Fruit fly (Drosophila melanogaster) whole organism, pupa: Measurements from ENCODE around the gene CG8319.
A peak's percentile ranks its signal among the peaks of the same experiment; 100 is the strongest.

Experiments
- CG10348 ChIP-seq: fragments of 200-800 bp; sonication (Bioruptor generic); IDR thresholded peaks from 2 replicates; pipeline ENCODE4 v1.3.6; 2022; ENCODE audit warnings: missing biosample characterization, missing genetic modification characterization
- CG12605 ChIP-seq: fragments of 200-800 bp; sonication (Bioruptor generic); IDR thresholded peaks from 2 replicates; pipeline ENCODE4 v1.3.6; 2022; ENCODE audit warnings: missing biosample characterization, missing genetic modification characterization
- CG13204 ChIP-seq: fragments of 200-800 bp; sonication (Bioruptor generic); optimal IDR thresholded peaks from 2 replicates; lab custom pipeline; 2018; ENCODE audit warnings: missing biosample characterization, mild to moderate bottlenecking, missing genetic modification characterization, moderate library complexity
- CG14655 ChIP-seq: fragments of 200-800 bp; sonication (Bioruptor generic); optimal IDR thresholded peaks from 3 replicates; lab custom pipeline; 2017; ENCODE audit warnings: mild to moderate bottlenecking, missing biosample characterization, missing genetic modification reagents, missing genetic modification characterization
- CG15710 ChIP-seq: fragments of 200-800 bp; sonication (Bioruptor generic); optimal IDR thresholded peaks from 2 replicates; lab custom pipeline; 2018; ENCODE audit warnings: missing biosample characterization, mild to moderate bottlenecking, missing genetic modification characterization, moderate library complexity
- CG17806 ChIP-seq: fragments of 200-800 bp; sonication (Bioruptor generic); optimal IDR thresholded peaks from 2 replicates; lab custom pipeline; 2018; ENCODE audit warnings: missing biosample characterization, mild to moderate bottlenecking, missing genetic modification characterization, moderate library complexity
- CG32121 ChIP-seq: fragments of 200-800 bp; sonication (Bioruptor generic); IDR thresholded peaks from 2 replicates; pipeline ENCODE4 v1.3.6; 2022; ENCODE audit warnings: missing biosample characterization, missing genetic modification characterization
- CG34367 ChIP-seq: fragments of 200-800 bp; sonication (Bioruptor generic); optimal IDR thresholded peaks from 2 replicates; lab custom pipeline; 2018; ENCODE audit warnings: missing biosample characterization, mild to moderate bottlenecking, missing genetic modification characterization
- CG4496 ChIP-seq: fragments of 200-800 bp; sonication (Bioruptor generic); IDR thresholded peaks from 3 replicates; pipeline ENCODE4 v1.3.6; 2022; ENCODE audit warnings: missing biosample characterization, missing genetic modification characterization
- CG8159 ChIP-seq: fragments of 200-800 bp; sonication (Bioruptor generic); optimal IDR thresholded peaks from 3 replicates; lab custom pipeline; 2018; ENCODE audit warnings: missing biosample characterization, mild to moderate bottlenecking, missing genetic modification characterization, moderate library complexity
- CG8301 ChIP-seq: fragments of 200-800 bp; sonication (Bioruptor generic); optimal IDR thresholded peaks from 2 replicates; lab custom pipeline; 2018; ENCODE audit warnings: missing biosample characterization, mild to moderate bottlenecking, missing genetic modification characterization
- CG9948 ChIP-seq: fragments of 200-800 bp; sonication (Bioruptor generic); optimal IDR thresholded peaks from 2 replicates; lab custom pipeline; 2018; ENCODE audit warnings: missing biosample characterization, mild to moderate bottlenecking, missing genetic modification characterization, moderate library complexity
- D1 ChIP-seq: fragments of 200-800 bp; sonication (Bioruptor generic); optimal IDR thresholded peaks from 2 replicates; lab custom pipeline; 2018; ENCODE audit warnings: missing biosample characterization, mild to moderate bottlenecking, missing genetic modification characterization, moderate library complexity
- EcR ChIP-seq: fragments of 200-800 bp; sonication (Bioruptor generic); optimal IDR thresholded peaks from 3 replicates; lab custom pipeline; 2019; ENCODE audit warnings: missing biosample characterization, missing genetic modification characterization, mild to moderate bottlenecking, moderate library complexity, missing genetic modification reagents
- Ets98B ChIP-seq: fragments of 200-800 bp; sonication (Bioruptor generic); IDR thresholded peaks from 2 replicates; pipeline ENCODE4 v1.3.6; 2022; ENCODE audit warnings: missing biosample characterization, missing genetic modification characterization
- Pif1A ChIP-seq: fragments of 200-800 bp; sonication (Bioruptor generic); optimal IDR thresholded peaks from 3 replicates; lab custom pipeline; 2016; ENCODE audit warnings: missing biosample characterization, missing genetic modification characterization
- Pif1B ChIP-seq: fragments of 200-800 bp; sonication (Bioruptor generic); optimal IDR thresholded peaks from 3 replicates; lab custom pipeline; 2016; ENCODE audit warnings: missing biosample characterization, missing genetic modification characterization
- Snoo ChIP-seq: fragments of 200-800 bp; sonication (Bioruptor generic); optimal IDR thresholded peaks from 3 replicates; lab custom pipeline; 2017; ENCODE audit warnings: missing biosample characterization, mild to moderate bottlenecking, missing genetic modification characterization, inconsistent platforms
- fd96Ca ChIP-seq: fragments of 200-800 bp; sonication (Bioruptor generic); IDR thresholded peaks from 3 replicates; pipeline ENCODE4 v1.3.6; 2022; ENCODE audit warnings: missing biosample characterization, missing genetic modification characterization
- gl ChIP-seq: fragments of 200-800 bp; sonication (Bioruptor generic); optimal IDR thresholded peaks from 2 replicates; lab custom pipeline; 2018; ENCODE audit warnings: missing biosample characterization, mild to moderate bottlenecking, missing genetic modification characterization
- rn ChIP-seq: fragments of 200-800 bp; sonication (Bioruptor generic); IDR thresholded peaks from 2 replicates; pipeline ENCODE4 v1.3.6; 2022; ENCODE audit warnings: missing biosample characterization, missing genetic modification characterization

The CG8319 gene

dm6 chr3R:9601949-9602348 lies 25.2 kb upstream of the CG8319 start:
- TF ChIP-seq CG15710 (tag; lab: Kevin White, UChicago) (peak; percentile 7), CG8159 (no peak)

- no peak for TF ChIP-seq CG34367
- TF ChIP-seq fd96Ca (GFP tag; lab: Robert Waterston, UW): no peak
- TF ChIP-seq CG12605: no peak
- peak; percentile 12 for TF ChIP-seq EcR (GFP tag; lab: Kevin White, UChicago)
- peak; percentile 2 for TF ChIP-seq gl (tag; lab: Kevin White, UChicago)
- no peak for TF ChIP-seq CG8159
- TF ChIP-seq CG4496 (GFP tag; lab: Robert Waterston, UW): no peak
- TF ChIP-seq Pif1B: no peak
- TF ChIP-seq D1: no peak
These were observed 23.8 kb upstream of the CG8319 start for dm6 chr3R:9603022-9603942.

dm6 chr3R:9604445-9605020 lies 22.6 kb upstream of the CG8319 start:
- TF ChIP-seq CG4496 (GFP tag; lab: Robert Waterston, UW) (no peak), gl (tag; lab: Kevin White, UChicago) (no peak), Ets98B (GFP tag; lab: Robert Waterston, UW) (no peak), Pif1A (GFP tag; lab: Kevin White, UChicago) (no peak), Pif1B (no peak), rn (GFP tag; lab: Robert Waterston, UW) (no peak), EcR (GFP tag; lab: Kevin White, UChicago) (no peak), CG9948 (tag; lab: Kevin White, UChicago) (no peak), CG34367 (no peak), CG32121 (GFP tag; lab: Robert Waterston, UW) (no peak), CG14655 (GFP tag; lab: Kevin White, UChicago) (no peak), CG17806 (no peak)

- TF ChIP-seq CG15710 (tag; lab: Kevin White, UChicago): peak; percentile 73
- peak; percentile 71 for TF ChIP-seq CG4496 (GFP tag; lab: Robert Waterston, UW)
- TF ChIP-seq CG8301 (tag; lab: Kevin White, UChicago): peak; percentile 73
- peak; percentile 45; the same call in 1 of the 3 replicates for TF ChIP-seq fd96Ca (GFP tag; lab: Robert Waterston, UW)
- TF ChIP-seq Pif1A (GFP tag; lab: Kevin White, UChicago): peak; percentile 58
- TF ChIP-seq Snoo (tag; lab: Kevin White, UChicago): no peak
- TF ChIP-seq CG34367: peak; percentile 68
- no peak for TF ChIP-seq EcR (GFP tag; lab: Kevin White, UChicago)
- TF ChIP-seq Ets98B (GFP tag; lab: Robert Waterston, UW): no peak
- TF ChIP-seq CG10348: no peak
- TF ChIP-seq D1: peak; percentile 60
- TF ChIP-seq CG8159: peak; percentile 74
- peak; percentile 76 for TF ChIP-seq CG9948 (tag; lab: Kevin White, UChicago)
- TF ChIP-seq Pif1B: peak; percentile 61
- TF ChIP-seq CG13204 (GFP tag; lab: Kevin White, UChicago): peak; percentile 33
- TF ChIP-seq CG12605: peak; percentile 28; the same call in 1 of the 2 replicates
- TF ChIP-seq gl (tag; lab: Kevin White, UChicago): peak; percentile 54
- TF ChIP-seq CG14655 (GFP tag; lab: Kevin White, UChicago): peak; percentile 84
- TF ChIP-seq rn (GFP tag; lab: Robert Waterston, UW): peak; percentile 34; the same call in 1 of the 2 replicates
- TF ChIP-seq CG32121 (GFP tag; lab: Robert Waterston, UW): no peak
- TF ChIP-seq CG17806: peak; percentile 77
These were observed 22.0 kb upstream of the CG8319 start for dm6 chr3R:9605084-9605483.

- TF ChIP-seq EcR (GFP tag; lab: Kevin White, UChicago) (peak; percentile 83), CG32121 (GFP tag; lab: Robert Waterston, UW) (no peak)
These were observed 20.0 kb upstream of the CG8319 start for dm6 chr3R:9606913-9607804.

- TF ChIP-seq fd96Ca (GFP tag; lab: Robert Waterston, UW) (no peak), CG9948 (tag; lab: Kevin White, UChicago) (no peak), CG10348 (no peak), D1 (no peak), gl (tag; lab: Kevin White, UChicago) (no peak), EcR (GFP tag; lab: Kevin White, UChicago) (no peak), CG4496 (GFP tag; lab: Robert Waterston, UW) (no peak), Pif1A (GFP tag; lab: Kevin White, UChicago) (no peak), CG15710 (tag; lab: Kevin White, UChicago) (no peak), Pif1B (no peak), CG13204 (GFP tag; lab: Kevin White, UChicago) (no peak), rn (GFP tag; lab: Robert Waterston, UW) (no peak), Snoo (tag; lab: Kevin White, UChicago) (no peak), CG34367 (no peak), CG14655 (GFP tag; lab: Kevin White, UChicago) (no peak), CG8301 (tag; lab: Kevin White, UChicago) (no peak)
These were observed 18.9 kb upstream of the CG8319 start for dm6 chr3R:9608206-9608605.
